ENCODE assay signal across 1 fruit fly cellular context in the genomic region with DNA sequence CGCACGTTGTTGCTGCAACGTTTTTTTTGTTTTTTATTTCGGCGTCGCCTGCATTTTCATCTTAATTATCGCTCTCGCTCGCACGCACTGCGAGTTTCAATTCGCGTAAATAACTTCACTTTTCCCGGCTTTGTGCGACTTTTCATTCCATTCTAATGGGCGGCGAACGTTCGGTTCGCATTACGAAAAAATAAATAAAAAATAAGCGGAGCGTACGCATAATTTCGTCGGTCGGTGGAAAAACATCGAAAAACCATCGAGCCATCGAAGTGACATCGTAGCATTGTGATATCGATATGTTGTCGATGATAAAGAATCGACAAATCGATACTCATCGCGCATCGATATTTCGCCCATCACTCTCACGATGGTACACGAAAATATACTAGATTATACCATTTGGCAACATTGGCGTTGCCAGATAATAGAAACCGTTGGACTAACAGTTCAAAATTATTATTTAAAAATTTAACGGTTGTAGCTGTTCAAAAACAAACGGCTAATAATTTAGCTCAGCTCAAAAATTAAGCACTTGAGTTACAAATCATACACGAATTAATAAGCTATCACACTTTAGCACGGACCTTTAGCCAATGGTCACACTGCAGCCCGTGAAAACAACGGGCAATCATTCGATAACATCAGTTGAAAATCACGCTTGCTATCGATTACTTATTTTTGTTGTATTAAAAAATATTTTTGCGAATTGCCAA.
TF ChIP-seq lines count a peak whose summit lies in the region.

A gene (minus strand): TSS at position 232 of the 713 bp plus-strand sequence.
A gene (plus strand): TSS at position 639 of the 713 bp plus-strand sequence.

TF ChIP-seq in whole organism, embryonic, 481 proteins besides CTCF, POLR2A, EP300 and RAD21 (continued from another document and continues in another):
- TF ChIP-seq Oaz (GFP tag; IDR thresholded peaks at IDR 0.05; lab: Robert Waterston, UW): no peak
- no peak for TF ChIP-seq Max (GFP tag; optimal IDR thresholded peaks at IDR 0.05; lab: Kevin White, UChicago)
- peak; percentile 64 for TF ChIP-seq phol (tag; optimal IDR thresholded peaks at IDR 0.05; lab: Kevin White, UChicago)
- no peak for TF ChIP-seq p53 (GFP tag; optimal IDR thresholded peaks at IDR 0.05; lab: Kevin White, UChicago)
- TF ChIP-seq CG1024 (GFP tag; IDR thresholded peaks at IDR 0.05; lab: Robert Waterston, UW): no peak
- peak; percentile 54 for TF ChIP-seq lilli (GFP tag; optimal IDR thresholded peaks at IDR 0.05; lab: Kevin White, UChicago)
- TF ChIP-seq onecut (GFP tag; IDR thresholded peaks at IDR 0.05; lab: Robert Waterston, UW): no peak
- TF ChIP-seq Blimp-1 (GFP tag; optimal IDR thresholded peaks at IDR 0.05; lab: Kevin White, UChicago): peak; percentile 23
- no peak for TF ChIP-seq CG18011 (GFP tag; optimal IDR thresholded peaks at IDR 0.05; lab: Kevin White, UChicago)
- peak; percentile 35; the same call in 1 of the 2 replicates for TF ChIP-seq lmd (GFP tag; IDR thresholded peaks at IDR 0.05; lab: Robert Waterston, UW)
- TF ChIP-seq Xbp1 (GFP tag; optimal IDR thresholded peaks at IDR 0.05; lab: Kevin White, UChicago): peak; percentile 64
- no peak for TF ChIP-seq en (GFP tag; optimal IDR thresholded peaks at IDR 0.05; lab: Kevin White, UChicago)
- TF ChIP-seq CG18764 (GFP tag; optimal IDR thresholded peaks at IDR 0.05; lab: Kevin White, UChicago): peak; percentile 7
- 0 out of 3 replicates have a peak, but pooled peaks have one; percentile 25 for TF ChIP-seq ase (GFP tag; IDR thresholded peaks at IDR 0.05; lab: Robert Waterston, UW)
- peak; percentile 44 for TF ChIP-seq az2 (GFP tag; optimal IDR thresholded peaks at IDR 0.05; lab: Kevin White, UChicago)
- no peak for TF ChIP-seq mirr (GFP tag; optimal IDR thresholded peaks at IDR 0.05; lab: Kevin White, UChicago)
- peak; percentile 64 for TF ChIP-seq trem (tag; optimal IDR thresholded peaks at IDR 0.05; lab: Kevin White, UChicago)
- TF ChIP-seq Hsf (GFP tag; optimal IDR thresholded peaks at IDR 0.05; lab: Kevin White, UChicago): peak; percentile 54
- no peak for TF ChIP-seq CG10979 (tag; optimal IDR thresholded peaks at IDR 0.05; lab: Kevin White, UChicago)
- TF ChIP-seq tup (GFP tag; optimal IDR thresholded peaks at IDR 0.05; lab: Kevin White, UChicago): no peak
- no peak for TF ChIP-seq tgo (GFP tag; IDR thresholded peaks at IDR 0.05; lab: Robert Waterston, UW)
- TF ChIP-seq btn (GFP tag; optimal IDR thresholded peaks at IDR 0.05; lab: Kevin White, UChicago): no peak
- no peak for TF ChIP-seq Hr78 (GFP tag; optimal IDR thresholded peaks at IDR 0.05; lab: Kevin White, UChicago)
- no peak for TF ChIP-seq org-1 (GFP tag; optimal IDR thresholded peaks at IDR 0.05; lab: Kevin White, UChicago)
- no peak for TF ChIP-seq ci (GFP tag; IDR thresholded peaks at IDR 0.05; lab: Robert Waterston, UW)
- TF ChIP-seq CG12236 (GFP tag; optimal IDR thresholded peaks at IDR 0.05; lab: Kevin White, UChicago): no peak
- no peak for TF ChIP-seq crc (GFP tag; optimal IDR thresholded peaks at IDR 0.05; lab: Kevin White, UChicago)
- no peak for TF ChIP-seq Nf-YB (GFP tag; optimal IDR thresholded peaks at IDR 0.05; lab: Kevin White, UChicago)
- TF ChIP-seq exex (tag; optimal IDR thresholded peaks at IDR 0.05; lab: Kevin White, UChicago): no peak
- peak; percentile 49 for TF ChIP-seq tx (GFP tag; optimal IDR thresholded peaks at IDR 0.05; lab: Kevin White, UChicago)
- TF ChIP-seq CG2889 (GFP tag; IDR thresholded peaks at IDR 0.05; lab: Robert Waterston, UW): no peak
- TF ChIP-seq wdn (GFP tag; IDR thresholded peaks at IDR 0.05; lab: Robert Waterston, UW): no peak
- no peak for TF ChIP-seq kay (GFP tag; optimal IDR thresholded peaks at IDR 0.05; lab: Kevin White, UChicago)
- no peak for TF ChIP-seq prd (optimal IDR thresholded peaks at IDR 0.05; lab: Kevin White, UChicago)
- peak; percentile 56; the same call in 1 of the 3 replicates for TF ChIP-seq prd (GFP tag; IDR thresholded peaks at IDR 0.05; lab: Robert Waterston, UW)
- no peak for TF ChIP-seq CG11398 (GFP tag; optimal IDR thresholded peaks at IDR 0.05; lab: Kevin White, UChicago)
- TF ChIP-seq CG3847 (GFP tag; IDR thresholded peaks at IDR 0.05; lab: Robert Waterston, UW): peak; percentile 65
- peak; percentile 47; the same call in 2 of the 3 replicates for TF ChIP-seq zfh1 (GFP tag; IDR thresholded peaks at IDR 0.05; lab: Robert Waterston, UW)
- TF ChIP-seq pfk (GFP tag; optimal IDR thresholded peaks at IDR 0.05; lab: Kevin White, UChicago): no peak
- peak; percentile 20 for TF ChIP-seq Mad (GFP tag; optimal IDR thresholded peaks at IDR 0.05; lab: Kevin White, UChicago)
- no peak for TF ChIP-seq CG8281 (tag; optimal IDR thresholded peaks at IDR 0.05; lab: Kevin White, UChicago)
- no peak for TF ChIP-seq CG12769 (tag; optimal IDR thresholded peaks at IDR 0.05; lab: Kevin White, UChicago)
- TF ChIP-seq CG12219 (GFP tag; optimal IDR thresholded peaks at IDR 0.05; lab: Kevin White, UChicago): no peak
- no peak for TF ChIP-seq CG43689 (GFP tag; IDR thresholded peaks at IDR 0.05; lab: Robert Waterston, UW)
- peak; percentile 87 for TF ChIP-seq CG2116 (GFP tag; optimal IDR thresholded peaks at IDR 0.05; lab: Kevin White, UChicago)
- TF ChIP-seq bcd (GFP tag; optimal IDR thresholded peaks at IDR 0.05; lab: Kevin White, UChicago): peak; percentile 23
- no peak for TF ChIP-seq PHDP (tag; optimal IDR thresholded peaks at IDR 0.05; lab: Kevin White, UChicago)
- no peak for TF ChIP-seq Usf (GFP tag; optimal IDR thresholded peaks at IDR 0.05; lab: Kevin White, UChicago)
- peak; percentile 89 for TF ChIP-seq sens (GFP tag; lab: Kevin White, UChicago)
- peak; percentile 81 for TF ChIP-seq MESR4 (GFP tag; optimal IDR thresholded peaks at IDR 0.05; lab: Kevin White, UChicago)
- TF ChIP-seq pum (GFP tag; optimal IDR thresholded peaks at IDR 0.05; lab: Kevin White, UChicago): peak; percentile 45
- TF ChIP-seq dmrt99B (tag; optimal IDR thresholded peaks at IDR 0.05; lab: Kevin White, UChicago): no peak
- no peak for TF ChIP-seq wek (GFP tag; optimal IDR thresholded peaks at IDR 0.05; lab: Kevin White, UChicago)
- TF ChIP-seq tap (tag; optimal IDR thresholded peaks at IDR 0.05; lab: Kevin White, UChicago): no peak
- TF ChIP-seq Atf3 (GFP tag; optimal IDR thresholded peaks at IDR 0.05; lab: Kevin White, UChicago): no peak
- no peak for TF ChIP-seq Side (GFP tag; optimal IDR thresholded peaks at IDR 0.05; lab: Kevin White, UChicago)
- TF ChIP-seq HmgZ (tag; optimal IDR thresholded peaks at IDR 0.05; lab: Kevin White, UChicago): no peak
- no peak for TF ChIP-seq pnt (GFP tag; optimal IDR thresholded peaks at IDR 0.05; lab: Kevin White, UChicago)
- no peak for TF ChIP-seq ro (GFP tag; IDR thresholded peaks at IDR 0.05; lab: Robert Waterston, UW)
- TF ChIP-seq CG15479 (GFP tag; optimal IDR thresholded peaks at IDR 0.05; lab: Kevin White, UChicago): no peak
- peak; percentile 39; the same call in 1 of the 2 replicates for TF ChIP-seq MBD-R2 (GFP tag; IDR thresholded peaks at IDR 0.05; lab: Robert Waterston, UW)
- no peak for TF ChIP-seq NfI (GFP tag; optimal IDR thresholded peaks at IDR 0.05; lab: Kevin White, UChicago)
- TF ChIP-seq ken (GFP tag; IDR thresholded peaks at IDR 0.05; lab: Robert Waterston, UW): 0 out of 3 replicates have a peak, but pooled peaks have one; percentile 20
- no peak for TF ChIP-seq ttk (GFP tag; IDR thresholded peaks at IDR 0.05; lab: Robert Waterston, UW)
- TF ChIP-seq Bteb2 (GFP tag; optimal IDR thresholded peaks at IDR 0.05; lab: Kevin White, UChicago): no peak
- no peak for TF ChIP-seq Neu2 (GFP tag; optimal IDR thresholded peaks at IDR 0.05; lab: Kevin White, UChicago; ENCODE audit: borderline replicate concordance)
- no peak for TF ChIP-seq CG8089 (GFP tag; optimal IDR thresholded peaks at IDR 0.05; lab: Kevin White, UChicago)
- TF ChIP-seq ham (GFP tag; IDR thresholded peaks at IDR 0.05; lab: Robert Waterston, UW): no peak
- no peak for TF ChIP-seq run (tag; optimal IDR thresholded peaks at IDR 0.05; lab: Kevin White, UChicago)
- no peak for TF ChIP-seq Oli (tag; optimal IDR thresholded peaks at IDR 0.05; lab: Kevin White, UChicago)
- no peak for TF ChIP-seq CG11696 (GFP tag; IDR thresholded peaks at IDR 0.05; lab: Robert Waterston, UW)
- peak; percentile 63 for TF ChIP-seq gem (tag; optimal IDR thresholded peaks at IDR 0.05; lab: Kevin White, UChicago)
- no peak for TF ChIP-seq Dad (GFP tag; optimal IDR thresholded peaks at IDR 0.05; lab: Kevin White, UChicago)
- no peak for TF ChIP-seq CkIIα-i1 (GFP tag; IDR thresholded peaks at IDR 0.05; lab: Robert Waterston, UW)
- TF ChIP-seq D19B (GFP tag; optimal IDR thresholded peaks at IDR 0.05; lab: Kevin White, UChicago): no peak
- no peak for TF ChIP-seq CG8765 (GFP tag; IDR thresholded peaks at IDR 0.05; lab: Robert Waterston, UW)
- TF ChIP-seq CG15696 (tag; optimal IDR thresholded peaks at IDR 0.05; lab: Kevin White, UChicago): no peak
- 0 out of 2 replicates have a peak, but pooled peaks have one; percentile 18 for TF ChIP-seq CG6272 (GFP tag; IDR thresholded peaks at IDR 0.05; lab: Robert Waterston, UW)
- TF ChIP-seq CG4820 (GFP tag; optimal IDR thresholded peaks at IDR 0.05; lab: Kevin White, UChicago): peak; percentile 29
- peak; percentile 64 for TF ChIP-seq slbo (GFP tag; IDR thresholded peaks at IDR 0.05; lab: Robert Waterston, UW)
- no peak for TF ChIP-seq sc (optimal IDR thresholded peaks at IDR 0.05; lab: Kevin White, UChicago)
- TF ChIP-seq sc (GFP tag; optimal IDR thresholded peaks at IDR 0.05; lab: Kevin White, UChicago): no peak
- no peak for TF ChIP-seq CG11247 (GFP tag; IDR thresholded peaks at IDR 0.05; lab: Robert Waterston, UW)
- no peak for TF ChIP-seq kah (GFP tag; optimal IDR thresholded peaks at IDR 0.05; lab: Kevin White, UChicago)
- peak; percentile 41 for TF ChIP-seq CG8944 (GFP tag; optimal IDR thresholded peaks at IDR 0.05; lab: Kevin White, UChicago)
- peak; percentile 7 for TF ChIP-seq CG10209 (GFP tag; optimal IDR thresholded peaks at IDR 0.05; lab: Kevin White, UChicago)
- TF ChIP-seq crol (GFP tag; IDR thresholded peaks at IDR 0.05; lab: Robert Waterston, UW): no peak
- TF ChIP-seq CG6791 (GFP tag; IDR thresholded peaks at IDR 0.05; lab: Robert Waterston, UW; ENCODE audit: partially characterized antibody): peak; percentile 98
- no peak for TF ChIP-seq NC2α (GFP tag; optimal IDR thresholded peaks at IDR 0.05; lab: Kevin White, UChicago)
- TF ChIP-seq ftz-f1 (GFP tag; optimal IDR thresholded peaks at IDR 0.05; lab: Kevin White, UChicago): no peak
- no peak for TF ChIP-seq Vsx1 (GFP tag; optimal IDR thresholded peaks at IDR 0.05; lab: Kevin White, UChicago)
- no peak for TF ChIP-seq CG31224 (GFP tag; IDR thresholded peaks at IDR 0.05; lab: Robert Waterston, UW)
- no peak for TF ChIP-seq psq (GFP tag; optimal IDR thresholded peaks at IDR 0.05; lab: Kevin White, UChicago)
- no peak for TF ChIP-seq CrebB (tag; optimal IDR thresholded peaks at IDR 0.05; lab: Kevin White, UChicago)
- TF ChIP-seq CG12744 (GFP tag; optimal IDR thresholded peaks at IDR 0.05; lab: Kevin White, UChicago): no peak
- no peak for TF ChIP-seq toy (GFP tag; IDR thresholded peaks at IDR 0.05; lab: Robert Waterston, UW)
- peak; percentile 97 for TF ChIP-seq ato (GFP tag; IDR thresholded peaks at IDR 0.05; lab: Robert Waterston, UW; ENCODE audit: partially characterized antibody)
- peak; percentile 24 for TF ChIP-seq tin (GFP tag; optimal IDR thresholded peaks at IDR 0.05; lab: Kevin White, UChicago)
- TF ChIP-seq CG3281 (GFP tag; optimal IDR thresholded peaks at IDR 0.05; lab: Kevin White, UChicago): no peak
- TF ChIP-seq CG7372 (GFP tag; IDR thresholded peaks at IDR 0.05; lab: Robert Waterston, UW): no peak
- TF ChIP-seq sob (GFP tag; IDR thresholded peaks at IDR 0.05; lab: Robert Waterston, UW): no peak; the same call in 1 of the 2 replicates
- TF ChIP-seq Asciz (GFP tag; optimal IDR thresholded peaks at IDR 0.05; lab: Kevin White, UChicago): no peak
- TF ChIP-seq CG6765 (GFP tag; optimal IDR thresholded peaks at IDR 0.05; lab: Kevin White, UChicago): no peak
- no peak for TF ChIP-seq Fer3 (tag; optimal IDR thresholded peaks at IDR 0.05; lab: Kevin White, UChicago)
- TF ChIP-seq eyg (GFP tag; optimal IDR thresholded peaks at IDR 0.05; lab: Kevin White, UChicago): no peak
- TF ChIP-seq CG2129 (GFP tag; IDR thresholded peaks at IDR 0.05; lab: Robert Waterston, UW; ENCODE audit: partially characterized antibody): peak; percentile 94
- no peak for TF ChIP-seq CG15011 (GFP tag; optimal IDR thresholded peaks at IDR 0.05; lab: Kevin White, UChicago)
- no peak for TF ChIP-seq luna (GFP tag; optimal IDR thresholded peaks at IDR 0.05; lab: Kevin White, UChicago)
- TF ChIP-seq CG30431 (GFP tag; optimal IDR thresholded peaks at IDR 0.05; lab: Kevin White, UChicago): no peak
- no peak for TF ChIP-seq cas (GFP tag; IDR thresholded peaks at IDR 0.05; lab: Robert Waterston, UW)
- TF ChIP-seq CG4854 (GFP tag; optimal IDR thresholded peaks at IDR 0.05; lab: Kevin White, UChicago): no peak
- no peak for TF ChIP-seq CG10321 (GFP tag; IDR thresholded peaks at IDR 0.05; lab: Robert Waterston, UW)
- TF ChIP-seq sim (GFP tag; IDR thresholded peaks at IDR 0.05; lab: Robert Waterston, UW): no peak
- no peak for TF ChIP-seq Hmx (GFP tag; optimal IDR thresholded peaks at IDR 0.05; lab: Kevin White, UChicago)
- peak; percentile 32 for TF ChIP-seq CG13123 (GFP tag; optimal IDR thresholded peaks at IDR 0.05; lab: Kevin White, UChicago)
- peak; percentile 54 for TF ChIP-seq mam (GFP tag; optimal IDR thresholded peaks at IDR 0.05; lab: Kevin White, UChicago)
- TF ChIP-seq CG14710 (tag; optimal IDR thresholded peaks at IDR 0.05; lab: Kevin White, UChicago): peak; percentile 83
- TF ChIP-seq ranshi (GFP tag; IDR thresholded peaks at IDR 0.05; lab: Robert Waterston, UW): peak; percentile 36; the same call in 1 of the 2 replicates
- TF ChIP-seq CG5953 (GFP tag; IDR thresholded peaks at IDR 0.05; lab: Robert Waterston, UW): no peak
- TF ChIP-seq cg (GFP tag; optimal IDR thresholded peaks at IDR 0.05; lab: Kevin White, UChicago): no peak
- no peak for TF ChIP-seq CG5245 (GFP tag; optimal IDR thresholded peaks at IDR 0.05; lab: Kevin White, UChicago)
- no peak for TF ChIP-seq B-H1 (GFP tag; IDR thresholded peaks at IDR 0.05; lab: Robert Waterston, UW)
- peak; percentile 47 for TF ChIP-seq Aef1 (GFP tag; IDR thresholded peaks at IDR 0.05; lab: Robert Waterston, UW)
- no peak for TF ChIP-seq Atf6 (GFP tag; IDR thresholded peaks at IDR 0.05; lab: Robert Waterston, UW)
- TF ChIP-seq sisA (GFP tag; IDR thresholded peaks at IDR 0.05; lab: Robert Waterston, UW): peak; percentile 46; the same call in 1 of the 2 replicates
- TF ChIP-seq pho (GFP tag; optimal IDR thresholded peaks at IDR 0.05; lab: Kevin White, UChicago): peak; percentile 14
- TF ChIP-seq stc (GFP tag; IDR thresholded peaks at IDR 0.05; lab: Robert Waterston, UW): no peak
